Worm (Caenorhabditis elegans) whole organism, mixed stage, embryonic: ENCODE measurements around the gene coq-6.

Source experiments
- ceh-39 ChIP-seq: fragments of 150-350 bp; optimal IDR thresholded peaks from 2 replicates; lab custom pipeline; 2014; ENCODE audit warnings: missing biosample characterization, missing genetic modification characterization
- elt-3 ChIP-seq: fragments of 150-350 bp; optimal IDR thresholded peaks from 2 replicates; lab custom pipeline; 2014; ENCODE audit warnings: missing biosample characterization, missing genetic modification characterization
- nhr-28 ChIP-seq: fragments of 150-350 bp; optimal IDR thresholded peaks from 2 replicates; lab custom pipeline; 2014; ENCODE audit warnings: missing biosample characterization, missing genetic modification characterization

coq-6 gene

DNA sequence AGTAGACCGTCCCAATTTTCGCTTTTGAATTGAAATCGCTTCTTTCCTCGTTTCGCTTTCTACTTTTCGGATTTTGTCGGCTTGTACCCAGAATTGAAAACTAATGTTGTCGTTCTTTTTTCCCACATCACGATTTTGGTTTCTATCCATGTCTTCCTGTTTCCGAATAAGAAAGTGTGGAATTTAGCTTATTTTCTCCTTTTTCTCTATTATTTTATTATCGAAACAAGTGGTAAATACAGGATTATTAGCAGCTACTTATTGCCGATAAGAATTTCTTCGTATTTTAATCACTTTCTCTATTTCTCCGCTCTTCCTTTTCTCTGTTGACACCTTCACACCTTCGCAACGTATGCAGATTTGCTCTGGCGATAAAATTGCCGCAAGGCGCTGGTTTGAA lies 48.4 kb downstream of the coq-6 start:
- no peak for TF ChIP-seq elt-3

DNA sequence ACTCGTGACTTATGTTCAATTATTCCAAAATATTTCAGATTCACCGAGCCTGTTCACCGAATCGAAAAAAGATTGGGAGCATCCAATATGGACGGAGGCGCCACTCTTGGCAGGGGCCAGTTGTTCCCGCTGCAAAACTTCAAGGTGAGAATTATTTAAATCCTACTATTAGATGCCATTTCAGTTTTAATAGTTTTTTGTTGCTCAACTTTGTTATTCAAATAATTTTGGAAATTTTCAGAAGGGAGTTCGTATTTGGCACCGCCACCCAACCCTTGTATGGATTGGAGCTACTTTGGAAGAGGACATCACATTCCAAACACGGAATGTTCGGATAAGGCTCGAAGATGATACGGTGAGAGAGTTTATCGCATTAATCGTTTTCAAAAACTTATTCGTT lies 49.6 kb downstream of the coq-6 start, which contains the start of gene hum-2:
hum-2 (plus strand) TSS at position 33 of the 400 bp plus-strand sequence.
- TF ChIP-seq ceh-39 (tag; lab: Kevin White, UChicago) (no peak), nhr-28 (tag; lab: Kevin White, UChicago) (no peak)
